Fruit fly (Drosophila melanogaster) whole organism, embryonic: ENCODE results near the gene NitFhit.

Source experiments
- CG13424 ChIP-seq: fragments of 200-800 bp; sonication (Bioruptor generic); optimal IDR thresholded peaks from 2 replicates; lab custom pipeline; 2019; ENCODE audit warnings: missing biosample characterization, mild to moderate bottlenecking, missing genetic modification characterization, moderate library complexity
- CG13894 ChIP-seq: fragments of 200-800 bp; sonication (Bioruptor generic); optimal IDR thresholded peaks from 3 replicates; lab custom pipeline; 2018; ENCODE audit warnings: missing biosample characterization, mild to moderate bottlenecking, missing genetic modification characterization, moderate library complexity
- CG1647 ChIP-seq: fragments of 200-800 bp; sonication (Bioruptor generic); optimal IDR thresholded peaks from 3 replicates; lab custom pipeline; 2016; ENCODE audit warnings: missing biosample characterization, missing genetic modification characterization
- CG16815 ChIP-seq: fragments of 200-800 bp; sonication (Bioruptor generic); optimal IDR thresholded peaks from 3 replicates; lab custom pipeline; 2017; ENCODE audit warnings: missing biosample characterization, mild to moderate bottlenecking, missing genetic modification characterization
- CG2202 ChIP-seq: fragments of 200-800 bp; sonication (Bioruptor generic); optimal IDR thresholded peaks from 2 replicates; lab custom pipeline; 2018; ENCODE audit warnings: missing biosample characterization, mild to moderate bottlenecking, missing genetic modification characterization
- CG2712 ChIP-seq: fragments of 200-800 bp; optimal IDR thresholded peaks from 3 replicates; lab custom pipeline; 2019; ENCODE audit warnings: missing biosample characterization, mild to moderate bottlenecking, missing genetic modification characterization, moderate library complexity
- CG32772 ChIP-seq: fragments of 200-800 bp; sonication (Bioruptor generic); IDR thresholded peaks from 2 replicates; pipeline ENCODE4 v1.3.6; 2022; ENCODE audit warnings: missing biosample characterization, missing genetic modification characterization
- CG4282 ChIP-seq: fragments of 200-800 bp; sonication (Bioruptor generic); optimal IDR thresholded peaks from 2 replicates; lab custom pipeline; 2016; ENCODE audit warnings: missing biosample characterization, missing genetic modification characterization
- CG43689 ChIP-seq: fragments of 200-800 bp; sonication (Bioruptor generic); IDR thresholded peaks from 2 replicates; pipeline ENCODE4 v1.3.6; 2022; ENCODE audit warnings: missing biosample characterization, missing genetic modification characterization
- CG6654 ChIP-seq: fragments of 200-800 bp; sonication (Bioruptor generic); optimal IDR thresholded peaks from 2 replicates; lab custom pipeline; 2017; ENCODE audit warnings: missing biosample characterization, mild to moderate bottlenecking, missing genetic modification characterization
- CG7372 ChIP-seq: fragments of 200-800 bp; sonication (Bioruptor generic); IDR thresholded peaks from 2 replicates; pipeline ENCODE4 v1.3.6; 2022; ENCODE audit warnings: missing biosample characterization, missing genetic modification characterization
- CG8388 ChIP-seq: fragments of 200-800 bp; sonication (Bioruptor generic); optimal IDR thresholded peaks from 2 replicates; lab custom pipeline; 2019; ENCODE audit warnings: missing biosample characterization, mild to moderate bottlenecking, missing genetic modification characterization, moderate library complexity
- CG8478 ChIP-seq: fragments of >200 bp; optimal IDR thresholded peaks from 2 replicates; lab custom pipeline; 2018
- CG9437 ChIP-seq: fragments of 200-800 bp; sonication (Bioruptor generic); optimal IDR thresholded peaks from 2 replicates; lab custom pipeline; 2018; ENCODE audit warnings: missing biosample characterization, mild to moderate bottlenecking, missing genetic modification characterization
- Dll ChIP-seq: fragments of 200-800 bp; sonication (Bioruptor generic); IDR thresholded peaks from 4 replicates; pipeline ENCODE4 v1.3.6; 2022; ENCODE audit warnings: missing biosample characterization, missing genetic modification characterization; ENCODE audit not compliant: partially characterized antibody
- Doc2 ChIP-seq: fragments of 200-800 bp; sonication (Bioruptor generic); IDR thresholded peaks from 2 replicates; pipeline ENCODE4 v1.3.6; 2022; ENCODE audit warnings: missing biosample characterization, missing genetic modification characterization
- Eip74EF ChIP-seq, 2 experiments: fragments of 200-800 bp in 1 of 2; fragments of >200 bp in 1 of 2; sonication (Bioruptor generic) in 1 of 2; optimal IDR thresholded peaks; 2 replicates each; lab custom pipeline; 2017 to 2019; ENCODE audit warnings: missing biosample characterization in 2 of 2, missing genetic modification characterization in 2 of 2, mild to moderate bottlenecking in 1 of 2, moderate library complexity in 1 of 2
- Ets97D ChIP-seq: fragments of 200-800 bp; sonication (Bioruptor generic); optimal IDR thresholded peaks from 3 replicates; lab custom pipeline; 2016; ENCODE audit warnings: missing biosample characterization, missing genetic modification characterization
- Gsc ChIP-seq: fragments of 200-800 bp; sonication (Bioruptor generic); IDR thresholded peaks from 2 replicates; pipeline ENCODE4 v1.3.6; 2022; ENCODE audit warnings: missing biosample characterization, missing genetic modification characterization
- HLH54F ChIP-seq: fragments of 200-800 bp; sonication (Bioruptor generic); optimal IDR thresholded peaks from 3 replicates; lab custom pipeline; 2016; ENCODE audit warnings: missing biosample characterization, missing genetic modification characterization
- Hsf ChIP-seq: fragments of 200-800 bp; sonication (Bioruptor generic); optimal IDR thresholded peaks from 3 replicates; lab custom pipeline; 2016; ENCODE audit warnings: missing biosample characterization, missing genetic modification characterization
- NC2α ChIP-seq: fragments of 200-800 bp; sonication (Bioruptor generic); optimal IDR thresholded peaks from 2 replicates; lab custom pipeline; 2016; ENCODE audit warnings: missing biosample characterization, missing genetic modification characterization
- Poxn ChIP-seq: fragments of 200-800 bp; sonication (Bioruptor generic); IDR thresholded peaks from 2 replicates; pipeline ENCODE4 v1.3.6; 2022; ENCODE audit warnings: missing biosample characterization, missing genetic modification characterization
- Sox100B ChIP-seq: fragments of 200-800 bp; sonication (Bioruptor generic); optimal IDR thresholded peaks from 3 replicates; lab custom pipeline; 2018; ENCODE audit warnings: missing biosample characterization, mild to moderate bottlenecking, missing genetic modification characterization
- Stat92E ChIP-seq, 3 experiments: fragments of >200 bp in 2 of 3; fragments of 200-800 bp in 1 of 3; sonication (Bioruptor generic) in 1 of 3; optimal IDR thresholded peaks; 2 replicates each; lab custom pipeline; 2017 to 2019; ENCODE audit warnings: missing biosample characterization in 3 of 3, missing genetic modification characterization in 3 of 3, mild to moderate bottlenecking in 1 of 3, moderate library complexity in 1 of 3
- Tbp ChIP-seq: fragments of >200 bp; optimal IDR thresholded peaks from 2 replicates; lab custom pipeline; 2018; ENCODE audit warnings: missing biosample characterization, missing genetic modification characterization
- Trl ChIP-seq, 3 experiments: fragments of >200 bp in 2 of 3; fragments of 200-800 bp in 1 of 3; sonication (Bioruptor generic) in 1 of 3; optimal IDR thresholded peaks; 2 replicates in 1 of 3; 3 replicates in 2 of 3; lab custom pipeline; 2016 to 2017; ENCODE audit warnings: missing biosample characterization in 1 of 3, missing genetic modification characterization in 1 of 3
- YL-1 ChIP-seq: fragments of 200-800 bp; sonication (Bioruptor generic); optimal IDR thresholded peaks from 3 replicates; lab custom pipeline; 2017; ENCODE audit warnings: missing biosample characterization, mild to moderate bottlenecking, missing genetic modification characterization
- cad ChIP-seq: fragments of >200 bp; optimal IDR thresholded peaks from 2 replicates; lab custom pipeline; 2017; ENCODE audit warnings: missing biosample characterization, missing genetic modification characterization
- crol ChIP-seq: fragments of 200-800 bp; sonication (Bioruptor generic); IDR thresholded peaks from 2 replicates; pipeline ENCODE4 v1.3.6; 2022; ENCODE audit warnings: missing biosample characterization, missing genetic modification characterization
- crp ChIP-seq, 2 experiments: fragments of 200-800 bp; sonication (Bioruptor generic); optimal IDR thresholded peaks; 2 replicates in 1 of 2; 3 replicates in 1 of 2; lab custom pipeline; 2017; ENCODE audit warnings: missing biosample characterization in 2 of 2, missing genetic modification characterization in 2 of 2, mild to moderate bottlenecking in 1 of 2, moderate library complexity in 1 of 2
- dm ChIP-seq: fragments of 200-800 bp; sonication (Bioruptor generic); optimal IDR thresholded peaks from 3 replicates; lab custom pipeline; 2016; ENCODE audit warnings: missing biosample characterization, missing genetic modification characterization
- dmrt11E ChIP-seq: fragments of 200-800 bp; sonication (Bioruptor generic); optimal IDR thresholded peaks from 3 replicates; lab custom pipeline; 2018; ENCODE audit warnings: missing biosample characterization, mild to moderate bottlenecking, missing genetic modification characterization, moderate library complexity
- dpn ChIP-seq, 2 experiments: fragments of 200-800 bp; sonication (Bioruptor generic); optimal IDR thresholded peaks; 3 replicates each; lab custom pipeline; 2016; ENCODE audit warnings: missing biosample characterization in 2 of 2, missing genetic modification characterization in 2 of 2
- fd96Cb ChIP-seq: fragments of 200-800 bp; sonication (Bioruptor generic); optimal IDR thresholded peaks from 2 replicates; lab custom pipeline; 2018; ENCODE audit warnings: missing biosample characterization, mild to moderate bottlenecking, missing genetic modification characterization, moderate library complexity
- ftz-f1 ChIP-seq: fragments of 200-800 bp; sonication (Bioruptor generic); optimal IDR thresholded peaks from 2 replicates; lab custom pipeline; 2016; ENCODE audit warnings: missing biosample characterization, missing genetic modification characterization
- grn ChIP-seq: fragments of 200-800 bp; sonication (Bioruptor generic); optimal IDR thresholded peaks from 3 replicates; lab custom pipeline; 2017; ENCODE audit warnings: missing biosample characterization, missing genetic modification characterization
- ham ChIP-seq: fragments of 200-800 bp; sonication (Bioruptor generic); IDR thresholded peaks from 2 replicates; pipeline ENCODE4 v1.3.6; 2022; ENCODE audit warnings: missing biosample characterization, missing genetic modification characterization
- klu ChIP-seq: fragments of 200-800 bp; sonication (Bioruptor generic); IDR thresholded peaks from 2 replicates; pipeline ENCODE4 v1.3.6; 2022; ENCODE audit warnings: missing biosample characterization, missing genetic modification characterization
- pfk ChIP-seq: fragments of 200-800 bp; sonication (Bioruptor generic); optimal IDR thresholded peaks from 2 replicates; lab custom pipeline; 2018; ENCODE audit warnings: missing biosample characterization, mild to moderate bottlenecking, missing genetic modification characterization, moderate library complexity
- pita ChIP-seq: fragments of 200-800 bp; sonication (Bioruptor generic); optimal IDR thresholded peaks from 2 replicates; lab custom pipeline; 2017; ENCODE audit warnings: missing biosample characterization, mild to moderate bottlenecking, missing genetic modification characterization
- scrt ChIP-seq: fragments of 200-800 bp; sonication (Bioruptor generic); optimal IDR thresholded peaks from 2 replicates; lab custom pipeline; 2018; ENCODE audit warnings: missing biosample characterization, mild to moderate bottlenecking, missing genetic modification characterization, moderate library complexity
- sna ChIP-seq: fragments of 200-800 bp; sonication (Bioruptor generic); IDR thresholded peaks from 2 replicates; pipeline ENCODE4 v1.3.6; 2022; ENCODE audit warnings: missing biosample characterization, missing genetic modification characterization; ENCODE audit not compliant: partially characterized antibody
- sob ChIP-seq: fragments of 200-800 bp; sonication (Bioruptor generic); IDR thresholded peaks from 2 replicates; pipeline ENCODE4 v1.3.6; 2022; ENCODE audit warnings: missing biosample characterization, missing genetic modification characterization
- sr ChIP-seq: fragments of 200-800 bp; sonication (Bioruptor generic); IDR thresholded peaks from 3 replicates; pipeline ENCODE4 v1.3.6; 2022; ENCODE audit warnings: missing biosample characterization, missing genetic modification characterization
- tgo ChIP-seq: fragments of 200-800 bp; sonication (Bioruptor generic); IDR thresholded peaks from 3 replicates; pipeline ENCODE4 v1.3.6; 2022; ENCODE audit warnings: missing biosample characterization, missing genetic modification characterization
- trh ChIP-seq: fragments of 200-800 bp; sonication (Bioruptor generic); optimal IDR thresholded peaks from 2 replicates; lab custom pipeline; 2016; ENCODE audit warnings: missing biosample characterization, missing genetic modification characterization
- unpg ChIP-seq: fragments of 200-800 bp; sonication (Bioruptor generic); optimal IDR thresholded peaks from 3 replicates; lab custom pipeline; 2018; ENCODE audit warnings: missing biosample characterization, mild to moderate bottlenecking, missing genetic modification characterization, moderate library complexity
- usp ChIP-seq: fragments of >200 bp; optimal IDR thresholded peaks from 2 replicates; lab custom pipeline; 2017; ENCODE audit warnings: missing biosample characterization, missing genetic modification characterization
- zf30C ChIP-seq: fragments of 200-800 bp; sonication (Bioruptor generic); optimal IDR thresholded peaks from 3 replicates; lab custom pipeline; 2018; ENCODE audit warnings: missing biosample characterization, mild to moderate bottlenecking, missing genetic modification characterization

NitFhit gene

DNA sequence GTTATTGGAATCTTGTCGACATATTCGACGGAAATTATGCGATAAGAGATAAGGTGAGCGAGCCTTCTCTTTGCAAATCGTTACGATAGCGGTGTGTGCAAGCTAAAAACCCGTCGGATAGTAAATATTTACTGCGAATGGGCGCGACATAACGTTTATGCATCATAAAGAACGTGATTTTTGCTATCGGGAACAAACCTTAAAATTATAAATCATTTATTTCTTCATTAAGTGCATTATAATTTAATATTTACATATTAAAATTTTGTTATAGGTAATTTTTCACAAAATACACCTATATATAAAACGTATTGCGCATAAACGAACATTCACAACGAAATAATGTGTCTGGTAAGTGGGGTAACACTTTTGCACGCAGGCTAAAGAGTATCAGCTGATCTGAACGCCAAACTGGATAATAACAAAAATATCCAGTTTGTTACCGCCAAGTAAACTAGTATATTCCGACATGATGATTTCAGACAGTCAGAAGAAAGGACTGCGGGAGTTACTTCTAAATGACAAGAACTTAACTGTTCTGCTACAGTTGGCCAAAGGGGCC, 2.3 kb downstream of the NitFhit start, which contains the start of the genes Gk1 and CG13876 (continued):
- TF ChIP-seq crp (GFP tag; optimal IDR thresholded peaks at IDR 0.05; lab: Kevin White, UChicago) (peak; percentile 33 to 88), CG2202 (tag; lab: Kevin White, UChicago) (peak; percentile 91), Ets97D (GFP tag; lab: Kevin White, UChicago) (peak; percentile 25), unpg (GFP tag; lab: Kevin White, UChicago) (peak; percentile 98), Doc2 (GFP tag; lab: Robert Waterston, UW) (no peak), scrt (peak; percentile 93), Sox100B (no peak), CG6654 (GFP tag; lab: Kevin White, UChicago) (peak; percentile 66), Tbp (GFP tag; lab: Kevin White, UChicago) (no peak), sna (no peak), CG8388 (peak; percentile 94), sr (GFP tag; lab: Robert Waterston, UW) (no peak), Gsc (GFP tag; lab: Robert Waterston, UW) (no peak), dm (no peak), CG9437 (peak; percentile 93), CG7372 (peak; percentile 93), Dll (GFP tag; lab: Robert Waterston, UW) (no peak), CG13894 (tag; lab: Kevin White, UChicago) (peak; percentile 98), pfk (GFP tag; lab: Kevin White, UChicago) (peak; percentile 66), grn (GFP tag; lab: Kevin White, UChicago) (peak; percentile 78), sob (GFP tag; lab: Robert Waterston, UW) (peak; percentile 95), YL-1 (GFP tag; lab: Kevin White, UChicago) (peak; percentile 91), Hsf (GFP tag; lab: Kevin White, UChicago) (peak; percentile 67), ham (peak; percentile 71; the same call in 1 of the 2 replicates), klu (GFP tag; lab: Robert Waterston, UW) (peak; percentile 83; the same call in 1 of the 2 replicates), dpn (GFP tag; optimal IDR thresholded peaks at IDR 0.05; lab: Kevin White, UChicago) (peak; percentile 68 to 91), CG32772 (GFP tag; lab: Robert Waterston, UW) (peak; percentile 84), pita (no peak), zf30C (GFP tag; lab: Kevin White, UChicago) (peak; percentile 25), Stat92E (GFP tag; optimal IDR thresholded peaks at IDR 0.05; lab: Kevin White, UChicago) (peak in 1 of 3 experiments; percentile 70), usp (GFP tag; lab: Kevin White, UChicago) (no peak), cad (GFP tag; lab: Kevin White, UChicago) (no peak), ftz-f1 (no peak), crol (GFP tag; lab: Robert Waterston, UW) (peak; percentile 63), CG8478 (lab: Kevin White, UChicago) (no peak), CG43689 (GFP tag; lab: Robert Waterston, UW) (peak; percentile 84), HLH54F (GFP tag; lab: Kevin White, UChicago) (no peak), Eip74EF (GFP tag; optimal IDR thresholded peaks at IDR 0.05; lab: Kevin White, UChicago) (peak in 1 of 2 experiments; percentile 93), CG4282 (GFP tag; lab: Kevin White, UChicago) (no peak), CG16815 (GFP tag; lab: Kevin White, UChicago) (no peak), trh (GFP tag; lab: Kevin White, UChicago) (peak; percentile 77), CG2712 (tag; lab: Kevin White, UChicago) (peak; percentile 98), NC2α (GFP tag; lab: Kevin White, UChicago) (no peak), Trl (optimal IDR thresholded peaks at IDR 0.05; lab: Kevin White, UChicago) (peak in 1 of 2 experiments; percentile 9), Trl (GFP tag; optimal IDR thresholded peaks at IDR 0.05; lab: Kevin White, UChicago) (peak; percentile 5), Poxn (GFP tag; lab: Robert Waterston, UW) (peak; percentile 64; the same call in 1 of the 2 replicates), CG13424 (tag; lab: Kevin White, UChicago) (peak; percentile 98), tgo (GFP tag; lab: Robert Waterston, UW) (peak; percentile 94), fd96Cb (tag; lab: Kevin White, UChicago) (peak; percentile 92), CG1647 (GFP tag; lab: Kevin White, UChicago) (peak; percentile 22), dmrt11E (tag; lab: Kevin White, UChicago) (peak; percentile 96)
